Worm (Caenorhabditis elegans) whole organism, L4 larva: ENCODE results near the gene clec-228.
A peak's percentile ranks its signal among the peaks of the same experiment; 100 is the strongest.

Experiments
- D1046.2 ChIP-seq: fragments of 200-800 bp; sonication (Bioruptor generic); IDR thresholded peaks from 2 replicates; pipeline ENCODE4 v1.3.6; 2022; ENCODE audit warnings: missing genetic modification characterization, missing compliant biosample characterization
- F10B5.3 ChIP-seq: sonication (generic microtip); optimal IDR thresholded peaks from 2 replicates; lab custom pipeline; 2016; ENCODE audit warnings: mild to moderate bottlenecking, missing genetic modification characterization, missing compliant biosample characterization
- F26F4.8 ChIP-seq: fragments of 200-800 bp; sonication (Bioruptor generic); conservative IDR thresholded peaks from 2 replicates; pipeline ENCODE4 v1.3.6; 2022; ENCODE audit warnings: missing genetic modification characterization, missing compliant biosample characterization
- R02D3.7 ChIP-seq: fragments of 150-350 bp; sonication (generic microtip); optimal IDR thresholded peaks from 3 replicates; lab custom pipeline; 2014; ENCODE audit warnings: missing biosample characterization, missing genetic modification characterization
- Y5F2A.4 ChIP-seq: fragments of 200-800 bp; sonication (Bioruptor generic); optimal IDR thresholded peaks from 2 replicates; lab custom pipeline; 2018; ENCODE audit warnings: mild to moderate bottlenecking, missing genetic modification characterization, missing compliant biosample characterization
- aha-1 ChIP-seq: fragments of 150-350 bp; peaks from one replicate; lab custom pipeline; 2014; ENCODE audit warnings: missing biosample characterization, missing genetic modification characterization
- ama-1 ChIP-seq: fragments of 150-350 bp; optimal IDR thresholded peaks from 2 replicates; lab custom pipeline; 2014; ENCODE audit warnings: inconsistent platforms, mixed read lengths
- arid-1 ChIP-seq: fragments of 200-800 bp; sonication (Bioruptor generic); conservative IDR thresholded peaks from 2 replicates; pipeline ENCODE4 v1.3.6; 2022; ENCODE audit warnings: missing genetic modification reagents, missing genetic modification characterization, missing compliant biosample characterization
- attf-4 ChIP-seq: sonication (generic microtip); optimal IDR thresholded peaks from 3 replicates; lab custom pipeline; 2017; ENCODE audit warnings: missing biosample characterization, missing genetic modification characterization
- ceh-28 ChIP-seq: fragments of 150-350 bp; optimal IDR thresholded peaks from 2 replicates; lab custom pipeline; 2014; ENCODE audit warnings: missing biosample characterization, missing genetic modification reagents, missing genetic modification characterization
- ceh-82 ChIP-seq: sonication (generic microtip); optimal IDR thresholded peaks from 2 replicates; lab custom pipeline; 2017; ENCODE audit warnings: missing biosample characterization, missing genetic modification characterization
- ctbp-1 ChIP-seq: fragments of 200-800 bp; sonication (Bioruptor generic); IDR thresholded peaks from 2 replicates; pipeline ENCODE4 v1.3.6; 2022; ENCODE audit warnings: missing genetic modification reagents, missing genetic modification characterization, missing compliant biosample characterization
- daf-16 ChIP-seq, 3 experiments: sonication (generic microtip); optimal IDR thresholded peaks; 2 replicates each; lab custom pipeline; 2016 to 2017; ENCODE audit warnings: missing genetic modification characterization in 3 of 3, missing genetic modification reagents in 3 of 3, mild to moderate bottlenecking in 2 of 3, missing compliant biosample characterization in 2 of 3, missing biosample characterization in 1 of 3, moderate library complexity in 1 of 3
- daf-19 ChIP-seq: fragments of 200-800 bp; sonication (Bioruptor generic); conservative IDR thresholded peaks from 2 replicates; pipeline ENCODE4 v1.3.6; 2022; ENCODE audit warnings: missing genetic modification characterization, missing compliant biosample characterization
- dmd-6 ChIP-seq: fragments of 200-800 bp; sonication (Bioruptor generic); IDR thresholded peaks from 2 replicates; pipeline ENCODE4 v1.3.6; 2022; ENCODE audit warnings: missing genetic modification reagents, missing genetic modification characterization, missing compliant biosample characterization
- dmd-8 ChIP-seq: fragments of 200-800 bp; sonication (Bioruptor generic); IDR thresholded peaks from 2 replicates; pipeline ENCODE4 v1.3.6; 2022; ENCODE audit warnings: missing genetic modification characterization, missing compliant biosample characterization
- duxl-1 ChIP-seq: sonication (generic microtip); optimal IDR thresholded peaks from 2 replicates; lab custom pipeline; 2016; ENCODE audit warnings: mild to moderate bottlenecking, missing genetic modification characterization, moderate library complexity, missing compliant biosample characterization; ENCODE audit not compliant: poor library complexity
- dve-1 ChIP-seq: sonication (generic microtip); optimal IDR thresholded peaks from 2 replicates; lab custom pipeline; 2017; ENCODE audit warnings: antibody characterized with exemption, mild to moderate bottlenecking, missing genetic modification characterization, missing compliant biosample characterization; ENCODE audit not compliant: insufficient read depth
- fos-1 ChIP-seq: fragments of 150-350 bp; optimal IDR thresholded peaks from 2 replicates; lab custom pipeline; 2014; ENCODE audit warnings: missing biosample characterization, missing genetic modification characterization
- hlh-30 ChIP-seq: sonication (generic microtip); optimal IDR thresholded peaks from 2 replicates; lab custom pipeline; 2017; ENCODE audit warnings: antibody characterized with exemption, mild to moderate bottlenecking, missing genetic modification characterization, missing compliant biosample characterization; ENCODE audit not compliant: insufficient read depth
- lim-7 ChIP-seq: fragments of 200-800 bp; sonication (Bioruptor generic); IDR thresholded peaks from 2 replicates; pipeline ENCODE4 v1.3.6; 2022; ENCODE audit warnings: missing genetic modification characterization, missing compliant biosample characterization
- lin-13 ChIP-seq: fragments of 150-350 bp; optimal IDR thresholded peaks from 2 replicates; lab custom pipeline; 2014; ENCODE audit warnings: missing biosample characterization, missing genetic modification reagents, missing genetic modification characterization
- lir-3 ChIP-seq: sonication (generic microtip); optimal IDR thresholded peaks from 2 replicates; lab custom pipeline; 2016; ENCODE audit warnings: mild to moderate bottlenecking, missing genetic modification characterization, missing compliant biosample characterization
- madf-9 ChIP-seq: fragments of 200-800 bp; sonication (Bioruptor generic); conservative IDR thresholded peaks from 2 replicates; pipeline ENCODE4 v1.3.6; 2022; ENCODE audit warnings: missing genetic modification reagents, missing genetic modification characterization, missing compliant biosample characterization
- mdl-1 ChIP-seq, 2 experiments: fragments of 150-350 bp in 1 of 2; sonication (generic microtip) in 1 of 2; optimal IDR thresholded peaks; 2 replicates each; lab custom pipeline; 2014 to 2017; ENCODE audit warnings: missing biosample characterization in 2 of 2, missing genetic modification characterization in 2 of 2
- nhr-10 ChIP-seq: fragments of 150-350 bp; optimal IDR thresholded peaks from 2 replicates; lab custom pipeline; 2014; ENCODE audit warnings: missing biosample characterization, missing genetic modification characterization
- nhr-102 ChIP-seq: sonication (generic microtip); optimal IDR thresholded peaks from 2 replicates; lab custom pipeline; 2016; ENCODE audit warnings: mild to moderate bottlenecking, missing genetic modification characterization, moderate library complexity, missing compliant biosample characterization
- nhr-111 ChIP-seq: fragments of 200-800 bp; sonication (Bioruptor generic); optimal IDR thresholded peaks from 2 replicates; lab custom pipeline; 2018; ENCODE audit warnings: mild to moderate bottlenecking, missing genetic modification characterization, missing compliant biosample characterization
- nhr-28 ChIP-seq: fragments of 150-350 bp; optimal IDR thresholded peaks from 2 replicates; lab custom pipeline; 2014; ENCODE audit warnings: missing biosample characterization, missing genetic modification characterization
- nhr-41 ChIP-seq: fragments of 200-800 bp; sonication (Bioruptor generic); IDR thresholded peaks from 2 replicates; pipeline ENCODE4 v1.3.6; 2022; ENCODE audit warnings: missing genetic modification reagents, missing genetic modification characterization, missing compliant biosample characterization
- nhr-48 ChIP-seq: sonication (generic microtip); optimal IDR thresholded peaks from 2 replicates; lab custom pipeline; 2016; ENCODE audit warnings: mild to moderate bottlenecking, missing genetic modification characterization, missing compliant biosample characterization
- nhr-6 ChIP-seq: fragments of 150-350 bp; optimal IDR thresholded peaks from 2 replicates; lab custom pipeline; 2014; ENCODE audit warnings: missing biosample characterization, missing genetic modification characterization
- nhr-76 ChIP-seq: fragments of 150-350 bp; optimal IDR thresholded peaks from 2 replicates; lab custom pipeline; 2014; ENCODE audit warnings: missing biosample characterization, missing genetic modification characterization
- nhr-77 ChIP-seq: fragments of 150-350 bp; optimal IDR thresholded peaks from 2 replicates; lab custom pipeline; 2014; ENCODE audit warnings: missing biosample characterization, missing genetic modification characterization
- pqm-1 ChIP-seq: sonication (generic microtip); optimal IDR thresholded peaks from 2 replicates; lab custom pipeline; 2017; ENCODE audit warnings: missing biosample characterization, missing genetic modification characterization
- skn-1 ChIP-seq: fragments of 150-350 bp; optimal IDR thresholded peaks from 2 replicates; lab custom pipeline; 2014; ENCODE audit warnings: missing biosample characterization, missing genetic modification characterization
- snpc-1.2 ChIP-seq: fragments of 200-800 bp; sonication (Bioruptor generic); IDR thresholded peaks from 2 replicates; pipeline ENCODE4 v1.3.6; 2022; ENCODE audit warnings: missing genetic modification reagents, missing genetic modification characterization, missing compliant biosample characterization
- spr-3 ChIP-seq: fragments of 200-800 bp; sonication (Bioruptor generic); optimal IDR thresholded peaks from 2 replicates; lab custom pipeline; 2018; ENCODE audit warnings: mild to moderate bottlenecking, missing genetic modification characterization, missing compliant biosample characterization
- tra-1 ChIP-seq: fragments of 200-800 bp; sonication (Bioruptor generic); IDR thresholded peaks from 2 replicates; pipeline ENCODE4 v1.3.6; 2022; ENCODE audit warnings: missing genetic modification reagents, missing genetic modification characterization, missing compliant biosample characterization
- unc-62 ChIP-seq, 3 experiments: fragments of 150-350 bp in 1 of 3; sonication (generic microtip); optimal IDR thresholded peaks in 2 of 3; peaks in 1 of 3; 1 replicate in 1 of 3; 2 replicates in 2 of 3; lab custom pipeline; 2014 to 2017; ENCODE audit warnings: missing biosample characterization in 3 of 3, missing genetic modification characterization in 3 of 3, missing genetic modification reagents in 3 of 3, missing genotype in 1 of 3
- zag-1 ChIP-seq: fragments of 150-350 bp; optimal IDR thresholded peaks from 2 replicates; lab custom pipeline; 2014; ENCODE audit warnings: missing biosample characterization, missing genetic modification characterization
- zip-11 ChIP-seq: fragments of 200-800 bp; sonication (Bioruptor generic); IDR thresholded peaks from 2 replicates; pipeline ENCODE4 v1.3.6; 2022; ENCODE audit warnings: missing genetic modification characterization, missing compliant biosample characterization
- ztf-7 ChIP-seq: fragments of 150-350 bp; optimal IDR thresholded peaks from 2 replicates; lab custom pipeline; 2014; ENCODE audit warnings: missing biosample characterization, missing genetic modification characterization

The clec-228 gene

DNA sequence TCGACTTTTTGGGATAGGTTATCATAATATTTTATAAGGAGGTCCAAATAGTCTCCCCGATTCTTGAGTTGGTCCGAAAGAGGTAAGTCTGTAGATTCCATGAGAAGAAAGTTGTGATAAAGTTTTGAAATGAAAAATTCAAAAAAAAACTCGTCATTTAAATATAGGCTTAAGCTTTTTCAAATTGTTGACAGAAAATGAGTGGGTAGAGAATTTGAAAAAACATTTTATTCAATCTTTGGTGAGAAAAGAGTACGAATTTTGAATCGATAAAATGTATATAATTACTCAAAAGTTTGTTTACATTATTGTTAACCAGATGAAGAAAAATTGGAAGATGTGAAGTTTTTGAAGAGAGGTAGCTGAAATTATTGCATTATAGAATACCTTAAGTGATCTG is 33.8 kb downstream of the clec-228 start, which contains the start of gene T26H8.5:
Gene T26H8.5 (minus strand): TSS at position 101 of the 400 bp plus-strand sequence.
- no peak for TF ChIP-seq arid-1 (GFP tag; lab: Robert Waterston, UW)
- no peak for TF ChIP-seq zag-1
- TF ChIP-seq ctbp-1 (GFP tag; lab: Robert Waterston, UW): no peak
- TF ChIP-seq dve-1 (tag; lab: Kevin White, UChicago): no peak
- TF ChIP-seq dmd-6: no peak
- TF ChIP-seq dmd-8 (GFP tag; lab: Robert Waterston, UW): no peak
- no peak for TF ChIP-seq spr-3 (GFP tag; lab: Kevin White, UChicago)
- TF ChIP-seq nhr-111 (GFP tag; lab: Kevin White, UChicago): no peak
- no peak for TF ChIP-seq unc-62 (GFP tag; optimal IDR thresholded peaks at IDR 0.05 in 1 of 2; lab: Kevin White, UChicago)
- TF ChIP-seq unc-62 (tag; optimal IDR thresholded peaks at IDR 0.05; lab: Kevin White, UChicago): no peak
- TF ChIP-seq daf-16 (GFP tag; optimal IDR thresholded peaks at IDR 0.05; lab: Kevin White, UChicago): no peak
- TF ChIP-seq daf-16 (tag; optimal IDR thresholded peaks at IDR 0.05; lab: Kevin White, UChicago): no peak
- no peak for TF ChIP-seq F26F4.8 (GFP tag; lab: Robert Waterston, UW)
- TF ChIP-seq lin-13 (GFP tag; lab: Kevin White, UChicago): no peak
- TF ChIP-seq ceh-28: no peak
- no peak for TF ChIP-seq attf-4 (tag; lab: Kevin White, UChicago)
- TF ChIP-seq R02D3.7 (tag; lab: Kevin White, UChicago): no peak
- TF ChIP-seq madf-9 (GFP tag; lab: Robert Waterston, UW): no peak
- TF ChIP-seq nhr-76 (tag; lab: Kevin White, UChicago): no peak
- no peak for TF ChIP-seq tra-1
- no peak for TF ChIP-seq zip-11 (GFP tag; lab: Robert Waterston, UW)
- no peak for TF ChIP-seq duxl-1 (tag; lab: Kevin White, UChicago)

ce11 chrV:15303625-15304024 is 35.6 kb downstream of the clec-228 start, which contains the start of gene srx-48:
Gene srx-48 (minus strand): TSS chrV:15303725.
- TF ChIP-seq daf-19 (GFP tag; lab: Robert Waterston, UW) (no peak), nhr-102 (tag; lab: Kevin White, UChicago) (no peak), ama-1 (no peak), aha-1 (tag; lab: Kevin White, UChicago) (no peak), lir-3 (tag; lab: Kevin White, UChicago) (no peak), Y5F2A.4 (GFP tag; lab: Kevin White, UChicago) (no peak), fos-1 (tag; lab: Kevin White, UChicago) (no peak), skn-1 (tag; lab: Kevin White, UChicago) (no peak), hlh-30 (no peak), nhr-41 (GFP tag; lab: Robert Waterston, UW) (no peak), lim-7 (GFP tag; lab: Robert Waterston, UW) (no peak)

DNA sequence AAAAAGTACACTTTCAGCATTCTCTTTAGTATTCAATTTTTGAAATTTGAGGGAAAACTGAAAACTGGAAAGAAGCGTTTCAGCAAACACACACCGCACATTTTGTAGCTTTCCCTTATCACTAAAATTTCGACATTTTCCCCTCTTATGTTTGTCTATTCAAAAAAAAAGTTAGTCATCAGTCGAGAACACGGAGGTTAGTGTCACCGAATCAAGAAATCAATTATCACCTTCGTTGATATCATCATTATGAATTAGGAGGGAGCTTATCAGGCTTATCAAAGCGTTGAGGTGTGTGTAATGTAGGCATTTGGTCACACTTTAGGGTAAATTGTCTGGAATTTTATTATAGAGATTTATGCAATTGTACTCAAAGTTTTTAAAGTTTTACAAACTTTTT is 40.7 kb downstream of the clec-228 start, which contains the start of gene cpr-3:
Gene cpr-3 (minus strand): TSS at position 104 of the 400 bp plus-strand sequence.
- peak; percentile 49 for TF ChIP-seq hlh-30
- TF ChIP-seq ctbp-1 (GFP tag; lab: Robert Waterston, UW): no peak
- TF ChIP-seq mdl-1 (tag; optimal IDR thresholded peaks at IDR 0.05; lab: Kevin White, UChicago): peak in 1 of 2 experiments; percentile 30
- peak; percentile 99 for TF ChIP-seq nhr-6 (tag; lab: Kevin White, UChicago)
- TF ChIP-seq dve-1 (tag; lab: Kevin White, UChicago): peak; percentile 73
- no peak for TF ChIP-seq nhr-10 (tag; lab: Kevin White, UChicago)
- TF ChIP-seq nhr-48: peak; percentile 27
- no peak for TF ChIP-seq snpc-1.2
- TF ChIP-seq dmd-6: peak; percentile 95
- no peak for TF ChIP-seq F10B5.3 (tag; lab: Kevin White, UChicago)
- no peak for TF ChIP-seq spr-3 (GFP tag; lab: Kevin White, UChicago)
- TF ChIP-seq nhr-28 (tag; lab: Kevin White, UChicago): peak; percentile 98
- no peak for TF ChIP-seq D1046.2 (GFP tag; lab: Robert Waterston, UW)
- peak; percentile 83 for TF ChIP-seq nhr-77
- TF ChIP-seq ceh-82 (tag; lab: Kevin White, UChicago): no peak
- TF ChIP-seq dmd-8 (GFP tag; lab: Robert Waterston, UW): no peak
- TF ChIP-seq pqm-1 (tag; lab: Kevin White, UChicago): peak; percentile 99
- TF ChIP-seq daf-16 (GFP tag; optimal IDR thresholded peaks at IDR 0.05; lab: Kevin White, UChicago): no peak
- peak; percentile 85 for TF ChIP-seq daf-16 (tag; optimal IDR thresholded peaks at IDR 0.05; lab: Kevin White, UChicago)
- TF ChIP-seq ztf-7: peak; percentile 31
- TF ChIP-seq, all 104 proteins: peak for 11
